Fruit fly (Drosophila melanogaster) whole organism, embryonic: ENCODE measurements around the gene CG10750.

Source experiments
- Awh ChIP-seq: fragments of 200-800 bp; sonication (Bioruptor generic); IDR thresholded peaks from 2 replicates; pipeline ENCODE4, ENCODE4 v1.3.6; 2022; ENCODE audit warnings: missing biosample characterization, missing genetic modification characterization
- CG11085 ChIP-seq: fragments of 200-800 bp; sonication (Bioruptor generic); IDR thresholded peaks from 2 replicates; pipeline ENCODE4 v1.3.6; 2022; ENCODE audit warnings: missing biosample characterization, missing genetic modification characterization
- Hr78 ChIP-seq, 2 experiments: fragments of 200-800 bp in 1 of 2; fragments of >200 bp in 1 of 2; sonication (Bioruptor generic) in 1 of 2; optimal IDR thresholded peaks; 2 replicates each; lab custom pipeline; 2017 to 2019; ENCODE audit warnings: missing biosample characterization in 2 of 2, missing genetic modification characterization in 2 of 2, mild to moderate bottlenecking in 1 of 2, moderate library complexity in 1 of 2
- cas ChIP-seq: fragments of 200-800 bp; sonication (Bioruptor generic); IDR thresholded peaks from 2 replicates; pipeline ENCODE4 v1.3.6; 2022; ENCODE audit warnings: missing biosample characterization, missing genetic modification characterization
- slou ChIP-seq: fragments of 200-800 bp; sonication (Bioruptor generic); optimal IDR thresholded peaks from 3 replicates; lab custom pipeline; 2016; ENCODE audit warnings: missing biosample characterization, missing genetic modification characterization

- TF ChIP-seq slou: no peak
- no peak for TF ChIP-seq cas
- no peak for TF ChIP-seq Awh (GFP tag; lab: Robert Waterston, UW)
- no peak for TF ChIP-seq Hr78 (GFP tag; optimal IDR thresholded peaks at IDR 0.05; lab: Kevin White, UChicago)
- no peak for TF ChIP-seq CG11085 (GFP tag; lab: Robert Waterston, UW)
Observed at dm6 chr2L:19325420-19325819, 25.4 kb downstream of the CG10750 start.
